Worm (Caenorhabditis elegans) whole organism, L1 larva: ENCODE measurements around the gene H06A10.1.
A peak's percentile ranks its signal among the peaks of the same experiment; 100 is the strongest.

Experiments
- C04F5.9 ChIP-seq: sonication (generic microtip); optimal IDR thresholded peaks from 2 replicates; lab custom pipeline; 2016; ENCODE audit warnings: missing genetic modification characterization, missing compliant biosample characterization
- aly-2 ChIP-seq: fragments of 150-350 bp; optimal IDR thresholded peaks from 2 replicates; lab custom pipeline; 2014; ENCODE audit warnings: missing biosample characterization, missing genetic modification characterization
- ama-1 ChIP-seq: fragments of 150-350 bp; optimal IDR thresholded peaks from 2 replicates; lab custom pipeline; 2014
- blmp-1 ChIP-seq: fragments of 150-350 bp; optimal IDR thresholded peaks from 2 replicates; lab custom pipeline; 2014; ENCODE audit warnings: missing biosample characterization, missing genetic modification characterization
- ceh-8 ChIP-seq: fragments of 200-800 bp; sonication (Bioruptor generic); optimal IDR thresholded peaks from 2 replicates; lab custom pipeline; 2018; ENCODE audit warnings: mild to moderate bottlenecking, missing genetic modification characterization, moderate library complexity, missing compliant biosample characterization
- ceh-82 ChIP-seq, 3 experiments: fragments of 150-350 bp in 1 of 3; sonication (generic microtip) in 2 of 3; optimal IDR thresholded peaks; 2 replicates each; lab custom pipeline; 2014 to 2017; ENCODE audit warnings: missing biosample characterization in 3 of 3, missing genetic modification characterization in 3 of 3
- ceh-88 ChIP-seq: fragments of 200-800 bp; sonication (Bioruptor generic); IDR thresholded peaks from 2 replicates; pipeline ENCODE4 v1.3.6; 2022; ENCODE audit warnings: missing genetic modification characterization, missing compliant biosample characterization
- dpl-1 ChIP-seq, 3 experiments: fragments of 150-350 bp in 2 of 3; sonication (generic microtip) in 1 of 3; optimal IDR thresholded peaks; 2 replicates each; lab custom pipeline; 2014 to 2017; ENCODE audit warnings: missing biosample characterization in 3 of 3, missing genetic modification characterization in 3 of 3, missing genetic modification reagents in 3 of 3
- dsc-1 ChIP-seq: sonication (generic microtip); optimal IDR thresholded peaks from 2 replicates; lab custom pipeline; 2016; ENCODE audit warnings: mild to moderate bottlenecking, missing genetic modification characterization, missing compliant biosample characterization
- elt-3 ChIP-seq, 6 experiments: fragments of 150-350 bp in 1 of 6; sonication (generic microtip); optimal IDR thresholded peaks; 2 replicates each; lab custom pipeline; 2017 to 2018; ENCODE audit warnings: missing biosample characterization in 6 of 6, missing genetic modification characterization in 6 of 6, inconsistent platforms in 1 of 6
- ets-5 ChIP-seq: fragments of 200-800 bp; sonication (Bioruptor generic); IDR thresholded peaks from 2 replicates; pipeline ENCODE4 v1.3.6; 2022; ENCODE audit warnings: missing genetic modification characterization, missing compliant biosample characterization
- fkh-4 ChIP-seq: sonication (generic microtip); optimal IDR thresholded peaks from 2 replicates; lab custom pipeline; 2016; ENCODE audit warnings: missing compliant biosample characterization, missing genetic modification characterization, borderline replicate concordance
- grh-1 ChIP-seq: fragments of 200-800 bp; sonication (Bioruptor generic); IDR thresholded peaks from 2 replicates; pipeline ENCODE4 v1.3.6; 2022; ENCODE audit warnings: missing genetic modification reagents, missing genetic modification characterization, missing compliant biosample characterization
- lin-13 ChIP-seq: fragments of 150-350 bp; optimal IDR thresholded peaks from 2 replicates; lab custom pipeline; 2014; ENCODE audit warnings: missing biosample characterization, missing genetic modification reagents, missing genetic modification characterization
- lin-14 ChIP-seq: fragments of 200-800 bp; sonication (Bioruptor generic); optimal IDR thresholded peaks from 2 replicates; lab custom pipeline; 2018; ENCODE audit warnings: mild to moderate bottlenecking, missing genetic modification characterization, moderate library complexity, missing compliant biosample characterization
- lir-3 ChIP-seq: sonication (generic microtip); optimal IDR thresholded peaks from 2 replicates; lab custom pipeline; 2016; ENCODE audit warnings: mild to moderate bottlenecking, missing genetic modification characterization, moderate library complexity, missing compliant biosample characterization; ENCODE audit not compliant: poor library complexity
- mep-1 ChIP-seq: fragments of 150-350 bp; optimal IDR thresholded peaks from 2 replicates; lab custom pipeline; 2014; ENCODE audit warnings: missing biosample characterization, missing genetic modification characterization
- nhr-76 ChIP-seq: sonication (generic microtip); optimal IDR thresholded peaks from 2 replicates; lab custom pipeline; 2017; ENCODE audit warnings: missing biosample characterization, missing genetic modification characterization
- nhr-77 ChIP-seq: fragments of 150-350 bp; optimal IDR thresholded peaks from 2 replicates; lab custom pipeline; 2014; ENCODE audit warnings: missing biosample characterization, missing genetic modification characterization
- nhr-84 ChIP-seq: sonication (generic microtip); optimal IDR thresholded peaks from 2 replicates; lab custom pipeline; 2017; ENCODE audit warnings: missing biosample characterization, missing genetic modification characterization
- nhr-85 ChIP-seq: sonication (generic microtip); peaks from one replicate; lab custom pipeline; 2016; ENCODE audit warnings: missing genetic modification characterization, inconsistent platforms, missing compliant biosample characterization
- nhr-90 ChIP-seq: sonication (generic microtip); optimal IDR thresholded peaks from 2 replicates; lab custom pipeline; 2016; ENCODE audit warnings: mild to moderate bottlenecking, missing genetic modification characterization, missing compliant biosample characterization; ENCODE audit not compliant: poor library complexity
- pag-3 ChIP-seq: sonication (generic microtip); optimal IDR thresholded peaks from 2 replicates; lab custom pipeline; 2017; ENCODE audit warnings: missing genetic modification characterization, mild to moderate bottlenecking, missing compliant biosample characterization, antibody characterized with exemption, borderline replicate concordance; ENCODE audit not compliant: insufficient read depth
- pqm-1 ChIP-seq: sonication (generic microtip); optimal IDR thresholded peaks from 3 replicates; lab custom pipeline; 2017; ENCODE audit warnings: missing biosample characterization, missing genetic modification characterization
- rnt-1 ChIP-seq: sonication (generic microtip); optimal IDR thresholded peaks from 2 replicates; lab custom pipeline; 2016; ENCODE audit warnings: mild to moderate bottlenecking, missing genetic modification characterization, moderate library complexity, missing compliant biosample characterization
- snpc-4 ChIP-seq: fragments of 150-350 bp; optimal IDR thresholded peaks from 2 replicates; lab custom pipeline; 2014; ENCODE audit warnings: missing biosample characterization, missing genetic modification characterization
- swsn-7 ChIP-seq: sonication (generic microtip); optimal IDR thresholded peaks from 2 replicates; lab custom pipeline; 2016; ENCODE audit warnings: missing genetic modification characterization, missing compliant biosample characterization
- unc-86 ChIP-seq: sonication (generic microtip); optimal IDR thresholded peaks from 2 replicates; lab custom pipeline; 2016; ENCODE audit warnings: missing genetic modification characterization, missing compliant biosample characterization
- unc-98 ChIP-seq: fragments of 200-800 bp; sonication (Bioruptor generic); IDR thresholded peaks from 2 replicates; pipeline ENCODE4 v1.3.6; 2022; ENCODE audit warnings: missing genetic modification characterization, missing compliant biosample characterization
- zag-1 ChIP-seq: fragments of 150-350 bp; optimal IDR thresholded peaks from 2 replicates; lab custom pipeline; 2014; ENCODE audit warnings: missing biosample characterization, missing genetic modification characterization

The H06A10.1 gene

ce11 chrX:13507233-13507632 is at the start of gene H06A10.1:
H06A10.1 (plus strand) TSS chrX:13507533.
- TF ChIP-seq zag-1 (tag; lab: Kevin White, UChicago) (no peak), ceh-88 (GFP tag; lab: Robert Waterston, UW) (no peak), aly-2 (tag; lab: Kevin White, UChicago) (no peak), lin-13 (GFP tag; lab: Kevin White, UChicago) (no peak), lir-3 (tag; lab: Kevin White, UChicago) (no peak)

- no peak for TF ChIP-seq swsn-7
- no peak for TF ChIP-seq snpc-4 (tag; lab: Kevin White, UChicago)
- no peak for TF ChIP-seq nhr-90
- TF ChIP-seq ama-1 (lab: Kevin White, UChicago) = no peak
- no peak for TF ChIP-seq lin-14 (GFP tag; lab: Kevin White, UChicago)
- no peak for TF ChIP-seq zag-1 (tag; lab: Kevin White, UChicago)
- TF ChIP-seq rnt-1 (tag; lab: Kevin White, UChicago) = no peak
Observed at ce11 chrX:13462519-13462918, 44.8 kb upstream of the H06A10.1 start, which contains the start of gene F02D10.3. F02D10.3 (minus strand) TSS chrX:13462619.

ce11 chrX:13463793-13464192 is 43.5 kb upstream of the H06A10.1 start, which contains the start of gene F02D10.2:
F02D10.2 (minus strand) TSS chrX:13463893.
- TF ChIP-seq nhr-85 (no peak), mep-1 (tag; lab: Kevin White, UChicago) (no peak), fkh-4 (tag; lab: Kevin White, UChicago) (no peak), C04F5.9 (tag; lab: Kevin White, UChicago) (no peak), nhr-76 (tag; lab: Kevin White, UChicago) (no peak), nhr-77 (tag; lab: Kevin White, UChicago) (no peak), dpl-1 (GFP tag; optimal IDR thresholded peaks at IDR 0.05; lab: Kevin White, UChicago) (no peak), lin-13 (GFP tag; lab: Kevin White, UChicago) (no peak), ceh-82 (tag; optimal IDR thresholded peaks at IDR 0.05; lab: Kevin White, UChicago) (no peak), pag-3 (tag; lab: Kevin White, UChicago) (no peak), unc-98 (GFP tag; lab: Robert Waterston, UW) (no peak)

ce11 chrX:13466926-13467866 is 40.1 kb upstream of the H06A10.1 start, which contains the start of gene col-183:
col-183 (minus strand) TSS chrX:13467764.
- no peak for TF ChIP-seq ets-5 (GFP tag; lab: Robert Waterston, UW)
- TF ChIP-seq ceh-8 (GFP tag; lab: Kevin White, UChicago) = peak; percentile 55

ce11 chrX:13469047-13469633 is 38.2 kb upstream of the H06A10.1 start, which contains the start of gene col-184:
col-184 (plus strand) TSS chrX:13469455.
- TF ChIP-seq pqm-1 = no peak
- TF ChIP-seq elt-3 (tag; optimal IDR thresholded peaks at IDR 0.05; lab: Kevin White, UChicago) = peak in 1 of 6 experiments; percentile 42
- TF ChIP-seq blmp-1 (tag; lab: Kevin White, UChicago) = peak; percentile 79
- TF ChIP-seq, all 84 proteins: peak for 2

ce11 chrX:13469907-13470647 is 37.3 kb upstream of the H06A10.1 start:
- no peak for TF ChIP-seq nhr-85
- no peak for TF ChIP-seq nhr-84 (tag; lab: Kevin White, UChicago)
- TF ChIP-seq grh-1 (GFP tag; lab: Robert Waterston, UW) = no peak
- TF ChIP-seq dsc-1 (tag; lab: Kevin White, UChicago) = no peak
- TF ChIP-seq unc-86 = no peak
- TF ChIP-seq zag-1 (tag; lab: Kevin White, UChicago) = no peak
- TF ChIP-seq elt-3 (tag; optimal IDR thresholded peaks at IDR 0.05; lab: Kevin White, UChicago) = peak in 2 of 6 experiments; percentile 15
- peak; percentile 83 for TF ChIP-seq blmp-1 (tag; lab: Kevin White, UChicago)
- TF ChIP-seq C04F5.9 (tag; lab: Kevin White, UChicago) = no peak
- TF ChIP-seq dpl-1 (GFP tag; optimal IDR thresholded peaks at IDR 0.05; lab: Kevin White, UChicago) = no peak
